Worm (Caenorhabditis elegans) whole organism, late embryonic: ENCODE results near the gene Y105C5B.8.

ENCODE experiments used
- fkh-10 ChIP-seq: fragments of 150-350 bp; optimal IDR thresholded peaks from 2 replicates; lab custom pipeline; 2014; ENCODE audit warnings: missing biosample characterization, missing genetic modification reagents, missing genetic modification characterization
- hlh-30 ChIP-seq: sonication (generic microtip); optimal IDR thresholded peaks from 2 replicates; lab custom pipeline; 2017; ENCODE audit warnings: antibody characterized with exemption, missing genetic modification characterization, missing compliant biosample characterization; ENCODE audit not compliant: insufficient read depth
- madf-2 ChIP-seq: sonication (generic microtip); optimal IDR thresholded peaks from 2 replicates; lab custom pipeline; 2017; ENCODE audit warnings: missing genetic modification characterization, missing compliant biosample characterization
- odd-2 ChIP-seq: sonication (generic microtip); optimal IDR thresholded peaks from 2 replicates; lab custom pipeline; 2017; ENCODE audit warnings: antibody characterized with exemption, mild to moderate bottlenecking, missing genetic modification characterization, missing compliant biosample characterization

- TF ChIP-seq hlh-30 (tag; lab: Kevin White, UChicago) (no peak), odd-2 (tag; lab: Kevin White, UChicago) (no peak), fkh-10 (GFP tag; lab: Kevin White, UChicago) (no peak), madf-2 (tag; lab: Kevin White, UChicago) (no peak)
Observed at ce11 chrIV:15926746-15927145, at the start of gene Y105C5B.8.
